Fruit fly (Drosophila melanogaster) whole organism, embryonic: ENCODE measurements around the gene rgn.

Experiments
- Abd-B ChIP-seq: fragments of 200-800 bp; sonication (Bioruptor generic); optimal IDR thresholded peaks from 2 replicates; lab custom pipeline; 2018; ENCODE audit warnings: missing biosample characterization, mild to moderate bottlenecking, missing genetic modification characterization, moderate library complexity
- CG10366 ChIP-seq: fragments of 200-800 bp; sonication (Bioruptor generic); IDR thresholded peaks from 2 replicates; pipeline ENCODE4 v1.3.6; 2022; ENCODE audit warnings: missing biosample characterization, missing genetic modification characterization
- CG10431 ChIP-seq: fragments of 200-800 bp; sonication (Bioruptor generic); optimal IDR thresholded peaks from 3 replicates; lab custom pipeline; 2018; ENCODE audit warnings: missing biosample characterization, mild to moderate bottlenecking, missing genetic modification characterization
- CG11093 ChIP-seq: fragments of 200-800 bp; sonication (Bioruptor generic); IDR thresholded peaks from 3 replicates; pipeline ENCODE4 v1.3.6; 2022; ENCODE audit warnings: missing biosample characterization, missing genetic modification characterization
- CG11504 ChIP-seq: fragments of 200-800 bp; sonication (Bioruptor generic); optimal IDR thresholded peaks from 3 replicates; lab custom pipeline; 2019; ENCODE audit warnings: missing biosample characterization, mild to moderate bottlenecking, missing genetic modification characterization, moderate library complexity
- CG14014 ChIP-seq: fragments of 200-800 bp; sonication (Bioruptor generic); IDR thresholded peaks from 2 replicates; pipeline ENCODE4 v1.3.6; 2022; ENCODE audit warnings: missing biosample characterization, missing genetic modification characterization
- CG2678 ChIP-seq: fragments of 200-800 bp; sonication (Bioruptor generic); optimal IDR thresholded peaks from 3 replicates; lab custom pipeline; 2019; ENCODE audit warnings: missing biosample characterization, mild to moderate bottlenecking, missing genetic modification characterization, moderate library complexity
- CG2875 ChIP-seq: fragments of 200-800 bp; sonication (Bioruptor generic); optimal IDR thresholded peaks from 2 replicates; lab custom pipeline; 2017; ENCODE audit warnings: missing biosample characterization, mild to moderate bottlenecking, missing genetic modification characterization, missing genetic modification reagents
- CG30020 ChIP-seq: fragments of 200-800 bp; optimal IDR thresholded peaks from 2 replicates; lab custom pipeline; 2019; ENCODE audit warnings: missing biosample characterization, mild to moderate bottlenecking, missing genetic modification characterization, moderate library complexity
- CG32532 ChIP-seq: fragments of 200-800 bp; sonication (Bioruptor generic); IDR thresholded peaks from 2 replicates; pipeline ENCODE4 v1.3.6; 2022; ENCODE audit warnings: missing biosample characterization, missing genetic modification characterization
- CG6683 ChIP-seq: fragments of 200-800 bp; sonication (Bioruptor generic); optimal IDR thresholded peaks from 2 replicates; lab custom pipeline; 2017; ENCODE audit warnings: missing biosample characterization, mild to moderate bottlenecking, missing genetic modification characterization, missing genetic modification reagents
- CG7357 ChIP-seq: fragments of 200-800 bp; sonication (Bioruptor generic); IDR thresholded peaks from 3 replicates; pipeline ENCODE4 v1.3.6; 2022; ENCODE audit warnings: missing biosample characterization, missing genetic modification characterization
- CG7963 ChIP-seq: fragments of 200-800 bp; sonication (Bioruptor generic); IDR thresholded peaks from 3 replicates; pipeline ENCODE4 v1.3.6; 2022; ENCODE audit warnings: missing biosample characterization, missing genetic modification characterization; ENCODE audit not compliant: partially characterized antibody
- CG9932 ChIP-seq: fragments of 200-800 bp; sonication (Bioruptor generic); IDR thresholded peaks from 2 replicates; pipeline ENCODE4 v1.3.6; 2022; ENCODE audit warnings: missing biosample characterization, missing genetic modification characterization
- Dbx ChIP-seq: fragments of 200-800 bp; sonication (Bioruptor generic); IDR thresholded peaks from 3 replicates; pipeline ENCODE4 v1.3.6; 2022; ENCODE audit warnings: missing biosample characterization, missing genetic modification characterization
- Ets65A ChIP-seq: fragments of 200-800 bp; sonication (Bioruptor generic); peaks from one replicate; lab custom pipeline; 2016; ENCODE audit warnings: missing biosample characterization, missing genetic modification characterization
- H2.0 ChIP-seq: fragments of 200-800 bp; sonication (Bioruptor generic); IDR thresholded peaks from 2 replicates; pipeline ENCODE4 v1.3.6; 2022; ENCODE audit warnings: missing biosample characterization, missing genetic modification characterization
- Lhr ChIP-seq: fragments of 200-800 bp; sonication (Bioruptor generic); optimal IDR thresholded peaks from 3 replicates; lab custom pipeline; 2017; ENCODE audit warnings: mild to moderate bottlenecking, missing biosample characterization, missing genetic modification reagents, missing genetic modification characterization
- Lpt ChIP-seq: fragments of >200 bp; optimal IDR thresholded peaks from 2 replicates; lab custom pipeline; 2018; ENCODE audit warnings: missing biosample characterization, missing genetic modification characterization
- Oaz ChIP-seq: fragments of 200-800 bp; sonication (Bioruptor generic); IDR thresholded peaks from 2 replicates; pipeline ENCODE4 v1.3.6; 2022; ENCODE audit warnings: missing biosample characterization, missing genetic modification characterization
- Rfx ChIP-seq: fragments of 200-800 bp; sonication (Bioruptor generic); IDR thresholded peaks from 2 replicates; pipeline ENCODE4 v1.3.6; 2022; ENCODE audit warnings: missing biosample characterization, missing genetic modification characterization
- Sox102F ChIP-seq: fragments of 200-800 bp; sonication (Bioruptor generic); optimal IDR thresholded peaks from 2 replicates; lab custom pipeline; 2018; ENCODE audit warnings: missing biosample characterization, mild to moderate bottlenecking, missing genetic modification characterization, moderate library complexity
- Sry-δ ChIP-seq: fragments of 200-800 bp; sonication (Bioruptor generic); optimal IDR thresholded peaks from 2 replicates; lab custom pipeline; 2016; ENCODE audit warnings: missing biosample characterization, missing genetic modification characterization
- btn ChIP-seq: fragments of 200-800 bp; sonication (Bioruptor generic); optimal IDR thresholded peaks from 2 replicates; lab custom pipeline; 2016; ENCODE audit warnings: missing biosample characterization, missing genetic modification characterization
- dan ChIP-seq: fragments of 200-800 bp; sonication (Bioruptor generic); IDR thresholded peaks from 2 replicates; pipeline ENCODE4 v1.3.6; 2022; ENCODE audit warnings: missing biosample characterization, missing genetic modification characterization
- dm ChIP-seq: fragments of 200-800 bp; sonication (Bioruptor generic); optimal IDR thresholded peaks from 3 replicates; lab custom pipeline; 2016; ENCODE audit warnings: missing biosample characterization, missing genetic modification characterization
- dmrt11E ChIP-seq: fragments of 200-800 bp; sonication (Bioruptor generic); optimal IDR thresholded peaks from 3 replicates; lab custom pipeline; 2018; ENCODE audit warnings: missing biosample characterization, mild to moderate bottlenecking, missing genetic modification characterization, moderate library complexity
- eve ChIP-seq, 2 experiments: fragments of >200 bp; optimal IDR thresholded peaks; 2 replicates each; lab custom pipeline; 2017; ENCODE audit warnings: missing biosample characterization in 2 of 2, missing genetic modification characterization in 2 of 2
- fd96Cb ChIP-seq: fragments of 200-800 bp; sonication (Bioruptor generic); optimal IDR thresholded peaks from 2 replicates; lab custom pipeline; 2018; ENCODE audit warnings: missing biosample characterization, mild to moderate bottlenecking, missing genetic modification characterization, moderate library complexity
- fu2 ChIP-seq: fragments of 200-800 bp; sonication (Bioruptor generic); optimal IDR thresholded peaks from 2 replicates; lab custom pipeline; 2016; ENCODE audit warnings: missing biosample characterization, missing genetic modification characterization
- grn ChIP-seq: fragments of 200-800 bp; sonication (Bioruptor generic); optimal IDR thresholded peaks from 3 replicates; lab custom pipeline; 2017; ENCODE audit warnings: missing biosample characterization, missing genetic modification characterization
- gsb ChIP-seq: fragments of 200-800 bp; sonication (Bioruptor generic); IDR thresholded peaks from 2 replicates; pipeline ENCODE4 v1.3.6; 2022; ENCODE audit warnings: missing biosample characterization, missing genetic modification characterization
- gsb-n ChIP-seq: fragments of 200-800 bp; sonication (Bioruptor generic); optimal IDR thresholded peaks from 3 replicates; lab custom pipeline; 2018; ENCODE audit warnings: missing biosample characterization, mild to moderate bottlenecking, missing genetic modification characterization
- hkb ChIP-seq, 2 experiments: fragments of 200-800 bp in 1 of 2; fragments of >200 bp in 1 of 2; sonication (Bioruptor generic) in 1 of 2; IDR thresholded peaks in 1 of 2; optimal IDR thresholded peaks in 1 of 2; 2 replicates each; pipeline versions ENCODE4 v1.3.6 to Lab custom; 2017 to 2022; ENCODE audit warnings: missing biosample characterization in 1 of 2, missing genetic modification characterization in 1 of 2
- jigr1 ChIP-seq: fragments of 200-800 bp; sonication (Bioruptor generic); IDR thresholded peaks from 3 replicates; pipeline ENCODE4 v1.3.6; 2022; ENCODE audit warnings: missing biosample characterization, missing genetic modification characterization
- pita ChIP-seq: fragments of 200-800 bp; sonication (Bioruptor generic); optimal IDR thresholded peaks from 2 replicates; lab custom pipeline; 2017; ENCODE audit warnings: missing biosample characterization, mild to moderate bottlenecking, missing genetic modification characterization
- repo ChIP-seq: fragments of 200-800 bp; sonication (Bioruptor generic); optimal IDR thresholded peaks from 2 replicates; lab custom pipeline; 2016; ENCODE audit warnings: missing biosample characterization, missing genetic modification characterization
- schlank ChIP-seq: fragments of 200-800 bp; sonication (Bioruptor generic); optimal IDR thresholded peaks from 2 replicates; lab custom pipeline; 2018; ENCODE audit warnings: missing biosample characterization, mild to moderate bottlenecking, missing genetic modification characterization
- sd ChIP-seq: fragments of 200-800 bp; sonication (Bioruptor generic); optimal IDR thresholded peaks from 3 replicates; lab custom pipeline; 2018; ENCODE audit warnings: missing biosample characterization, mild to moderate bottlenecking, missing genetic modification characterization, moderate library complexity
- sens ChIP-seq: fragments of 200-800 bp; sonication (Bioruptor generic); peaks from one replicate; lab custom pipeline; 2016; ENCODE audit warnings: missing biosample characterization, missing genetic modification characterization
- sim ChIP-seq: fragments of 200-800 bp; sonication (Bioruptor generic); IDR thresholded peaks from 2 replicates; pipeline ENCODE4 v1.3.6; 2022; ENCODE audit warnings: missing biosample characterization, missing genetic modification characterization
- slbo ChIP-seq: fragments of 200-800 bp; sonication (Bioruptor generic); IDR thresholded peaks from 2 replicates; pipeline ENCODE4 v1.3.6; 2022; ENCODE audit warnings: missing biosample characterization, missing genetic modification characterization
- sna ChIP-seq: fragments of 200-800 bp; sonication (Bioruptor generic); IDR thresholded peaks from 2 replicates; pipeline ENCODE4 v1.3.6; 2022; ENCODE audit warnings: missing biosample characterization, missing genetic modification characterization; ENCODE audit not compliant: partially characterized antibody
- sr ChIP-seq: fragments of 200-800 bp; sonication (Bioruptor generic); IDR thresholded peaks from 3 replicates; pipeline ENCODE4 v1.3.6; 2022; ENCODE audit warnings: missing biosample characterization, missing genetic modification characterization

Gene rgn

DNA sequence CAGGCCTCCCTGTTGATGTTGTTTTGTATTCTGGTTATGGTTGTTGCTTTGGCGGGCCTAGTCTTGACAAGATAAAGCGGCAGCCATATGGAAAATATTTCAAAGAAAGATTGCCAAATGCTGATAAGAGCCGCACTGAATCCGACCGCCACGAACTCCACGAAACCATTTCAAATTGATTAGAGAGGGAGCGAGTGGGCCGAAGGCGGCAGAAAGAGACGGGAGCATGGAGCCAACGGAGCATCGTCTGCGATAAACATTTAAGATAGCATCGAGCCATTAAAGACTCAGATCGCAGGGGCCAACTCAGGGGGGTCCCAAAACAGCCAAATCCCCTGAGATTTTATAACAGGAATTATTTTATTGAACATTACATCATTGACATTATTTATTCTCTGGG is 17.9 kb downstream of the rgn start (continued):
- peak; percentile 21 for TF ChIP-seq CG11504 (tag; lab: Kevin White, UChicago)
- peak; percentile 28 for TF ChIP-seq sens (GFP tag; lab: Kevin White, UChicago)
- TF ChIP-seq H2.0 (GFP tag; lab: Robert Waterston, UW) = no peak
- no peak for TF ChIP-seq CG6683 (GFP tag; lab: Kevin White, UChicago)
- peak; percentile 31; the same call in 1 of the 2 replicates for TF ChIP-seq CG9932 (GFP tag; lab: Robert Waterston, UW)
- no peak for TF ChIP-seq Dbx (GFP tag; lab: Robert Waterston, UW)
- TF ChIP-seq repo (GFP tag; lab: Kevin White, UChicago) = no peak
- TF ChIP-seq sd (tag; lab: Kevin White, UChicago) = peak; percentile 32
- TF ChIP-seq dm (GFP tag; lab: Kevin White, UChicago) = no peak
- 0 out of 2 replicates have a peak, but pooled peaks have one; percentile 10 for TF ChIP-seq slbo
- TF ChIP-seq Abd-B (GFP tag; lab: Kevin White, UChicago) = peak; percentile 11
- TF ChIP-seq sna (GFP tag; lab: Robert Waterston, UW) = no peak
- TF ChIP-seq gsb-n = no peak
- no peak for TF ChIP-seq Lhr
- TF ChIP-seq Oaz (GFP tag; lab: Robert Waterston, UW) = no peak
- TF ChIP-seq Sry-δ (GFP tag; lab: Kevin White, UChicago) = no peak
- no peak for TF ChIP-seq CG2678 (tag; lab: Kevin White, UChicago)
- TF ChIP-seq dmrt11E = no peak
- TF ChIP-seq CG10431 (GFP tag; lab: Kevin White, UChicago) = no peak
- peak; percentile 12 for TF ChIP-seq Sox102F
- no peak for TF ChIP-seq fd96Cb (tag; lab: Kevin White, UChicago)
- no peak for TF ChIP-seq btn (GFP tag; lab: Kevin White, UChicago)
- TF ChIP-seq CG7357 (GFP tag; lab: Robert Waterston, UW) = no peak
- no peak for TF ChIP-seq dan (GFP tag; lab: Robert Waterston, UW)
- no peak for TF ChIP-seq CG14014 (GFP tag; lab: Robert Waterston, UW)
- no peak for TF ChIP-seq fu2 (GFP tag; lab: Kevin White, UChicago)
- TF ChIP-seq grn (GFP tag; lab: Kevin White, UChicago) = peak; percentile 56

DNA sequence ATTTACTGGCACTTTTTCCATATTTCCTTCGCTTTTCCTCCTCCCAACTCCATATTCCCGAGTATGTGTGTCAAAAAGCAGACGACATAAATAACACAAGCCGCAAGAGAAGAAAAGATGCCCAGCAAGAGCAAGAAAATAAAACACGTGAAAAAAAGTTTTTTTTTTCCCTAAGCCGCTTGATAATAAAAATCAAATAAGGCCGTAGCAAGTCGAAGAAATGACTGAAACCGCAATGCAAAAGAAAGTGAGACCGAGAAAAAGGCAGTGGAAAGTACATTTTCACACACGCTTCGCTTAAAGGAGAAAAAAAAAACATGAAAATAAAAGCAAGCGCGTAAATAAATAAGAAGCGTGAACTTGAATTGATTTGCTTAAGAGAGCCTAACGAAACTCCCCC is 20.3 kb downstream of the rgn start:
- TF ChIP-seq schlank (tag; lab: Kevin White, UChicago) (no peak), Ets65A (GFP tag; lab: Kevin White, UChicago) (peak; percentile 90), dm (GFP tag; lab: Kevin White, UChicago) (no peak), CG32532 (no peak), CG7963 (GFP tag; lab: Robert Waterston, UW) (no peak), CG2875 (GFP tag; lab: Kevin White, UChicago) (no peak), eve (GFP tag; optimal IDR thresholded peaks at IDR 0.05; lab: Kevin White, UChicago) (peak in 1 of 2 experiments; percentile 47)

DNA sequence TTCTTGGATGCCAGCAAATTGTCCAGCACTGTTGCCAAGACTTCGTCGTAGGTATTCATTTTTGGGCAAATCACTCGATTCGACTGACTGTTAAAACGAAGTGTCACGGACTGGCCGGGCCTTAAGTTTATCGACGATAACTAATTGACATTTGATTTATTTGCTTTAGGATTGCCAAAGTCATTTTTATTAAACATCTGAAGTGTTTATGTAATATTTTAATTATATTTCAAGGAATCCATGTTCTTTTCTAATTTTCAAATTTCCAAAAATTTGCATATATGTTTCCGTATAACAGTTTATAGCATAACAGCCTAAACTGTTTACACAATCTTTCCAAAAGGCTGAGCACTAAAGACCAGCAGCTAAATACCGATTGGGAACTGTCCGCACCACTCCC is 24.3 kb downstream of the rgn start, which contains the start of gene sa:
Gene sa (minus strand): TSS at position 101 of the 400 bp plus-strand sequence.
- TF ChIP-seq pita (GFP tag; lab: Kevin White, UChicago) (no peak), Rfx (GFP tag; lab: Robert Waterston, UW) (no peak), sim (GFP tag; lab: Robert Waterston, UW) (no peak), CG30020 (tag; lab: Kevin White, UChicago) (no peak), CG11093 (GFP tag; lab: Robert Waterston, UW) (no peak), gsb (GFP tag; lab: Robert Waterston, UW) (no peak), Dbx (GFP tag; lab: Robert Waterston, UW) (no peak), jigr1 (GFP tag; lab: Robert Waterston, UW) (no peak), CG10366 (no peak), Lpt (GFP tag; lab: Kevin White, UChicago) (no peak), sr (GFP tag; lab: Robert Waterston, UW) (no peak), hkb (optimal IDR thresholded peaks at IDR 0.05; lab: Kevin White, UChicago) (no peak), hkb (GFP tag; IDR thresholded peaks at IDR 0.05; lab: Robert Waterston, UW) (no peak)
